Worm (Caenorhabditis elegans): Measurements from ENCODE around the gene clec-226.

Gene clec-226

ce11 chrV:13926398-13926797 is 20.4 kb upstream of the clec-226 start, which contains the start of gene srxa-12:
Gene srxa-12 (plus strand): TSS chrV:13926698.
- TF ChIP-seq blmp-1 (tag; optimal IDR thresholded peaks at IDR 0.05; ENCODE audit: insufficient read depth) (no peak), zag-1 (tag; optimal IDR thresholded peaks at IDR 0.05) (no peak), F13H6.1 (tag; optimal IDR thresholded peaks at IDR 0.05) (no peak), egl-27 (tag; optimal IDR thresholded peaks at IDR 0.05) (no peak), ZK546.5 (tag; optimal IDR thresholded peaks at IDR 0.05) (no peak), unc-55 (GFP tag; optimal IDR thresholded peaks at IDR 0.05) (no peak), crh-2 (tag; optimal IDR thresholded peaks at IDR 0.05) (no peak), nhr-11 (tag; optimal IDR thresholded peaks at IDR 0.05) (no peak), nhr-129 (tag; optimal IDR thresholded peaks at IDR 0.05) (no peak), R02D3.7 (tag; optimal IDR thresholded peaks at IDR 0.05) (no peak), gmeb-1 (tag; optimal IDR thresholded peaks at IDR 0.05) (no peak), sma-3 (GFP tag; optimal IDR thresholded peaks at IDR 0.05) (no peak), mbf-1 (tag; optimal IDR thresholded peaks at IDR 0.05) (no peak), lin-13 (GFP tag; optimal IDR thresholded peaks at IDR 0.05) (no peak), C34F6.9 (tag; optimal IDR thresholded peaks at IDR 0.05) (no peak), aly-2 (tag; optimal IDR thresholded peaks at IDR 0.05) (no peak), nhr-77 (tag; optimal IDR thresholded peaks at IDR 0.05) (no peak), nhr-25 (tag; optimal IDR thresholded peaks at IDR 0.05) (no peak), nhr-237 (tag; optimal IDR thresholded peaks at IDR 0.05) (no peak), nhr-6 (tag; optimal IDR thresholded peaks at IDR 0.05) (no peak)

DNA sequence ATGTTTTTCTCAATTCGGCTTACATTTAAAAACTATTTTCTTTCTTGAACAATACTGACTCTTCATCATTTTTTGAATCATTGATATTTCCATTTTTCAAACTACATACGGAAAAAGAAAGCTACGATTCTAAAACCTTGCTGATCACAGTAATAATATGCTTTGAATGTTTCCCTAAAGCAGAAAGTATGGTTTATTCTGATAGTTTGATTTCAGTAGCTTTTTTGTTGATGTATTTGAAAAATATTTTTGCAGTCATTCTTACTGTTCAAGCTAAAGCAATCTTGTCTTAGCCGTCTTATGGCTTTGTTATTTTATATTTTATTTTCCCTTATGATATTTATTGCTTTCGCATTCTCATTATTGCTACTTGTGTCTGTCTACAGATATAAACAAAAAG is 17.3 kb upstream of the clec-226 start, which contains the start of gene srxa-13:
Gene srxa-13 (plus strand): TSS at position 301 of the 400 bp plus-strand sequence.
- TF ChIP-seq nhr-129 (tag; optimal IDR thresholded peaks at IDR 0.05) (no peak), nhr-77 (tag; optimal IDR thresholded peaks at IDR 0.05) (no peak), sma-3 (GFP tag; optimal IDR thresholded peaks at IDR 0.05) (no peak), mdl-1 (tag; optimal IDR thresholded peaks at IDR 0.05) (no peak)

DNA sequence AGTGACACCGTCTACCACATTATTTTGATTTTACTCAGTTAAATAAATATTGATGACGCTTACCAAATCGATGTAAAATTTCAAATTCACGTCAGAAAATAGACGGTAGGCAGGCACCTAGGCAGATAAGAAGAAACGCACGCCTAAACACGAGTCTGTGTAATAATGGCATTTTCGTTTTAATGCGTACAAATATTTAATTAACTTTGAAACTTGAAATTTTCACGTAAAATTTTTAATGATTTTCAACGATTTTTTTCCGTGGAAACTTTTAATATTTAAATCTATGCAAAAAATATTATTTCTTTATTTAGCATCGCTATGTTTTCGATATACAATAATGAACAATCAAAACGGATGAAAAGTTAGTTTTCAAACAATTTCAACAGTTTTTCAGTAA is 15.5 kb upstream of the clec-226 start, which contains the start of gene C06B3.16:
Gene C06B3.16 (plus strand): TSS at position 301 of the 400 bp plus-strand sequence.
- TF ChIP-seq sem-4 (tag; optimal IDR thresholded peaks at IDR 0.05): no peak
- TF ChIP-seq alr-1 (tag; optimal IDR thresholded peaks at IDR 0.05): no peak
- TF ChIP-seq C34F6.9 (tag; optimal IDR thresholded peaks at IDR 0.05): no peak
- TF ChIP-seq nhr-237 (tag; optimal IDR thresholded peaks at IDR 0.05): no peak
- TF ChIP-seq mdl-1 (tag; optimal IDR thresholded peaks at IDR 0.05): no peak
- no peak for TF ChIP-seq R02D3.7 (tag; optimal IDR thresholded peaks at IDR 0.05)
- no peak for TF ChIP-seq skn-1 (tag; optimal IDR thresholded peaks at IDR 0.05)
- TF ChIP-seq nhr-77 (tag; optimal IDR thresholded peaks at IDR 0.05): no peak
- TF ChIP-seq dmd-4 (tag; optimal IDR thresholded peaks at IDR 0.05): no peak
- no peak for TF ChIP-seq nhr-12 (tag; optimal IDR thresholded peaks at IDR 0.05)
- no peak for TF ChIP-seq ZK546.5 (tag; optimal IDR thresholded peaks at IDR 0.05)
- TF ChIP-seq nhr-25 (tag; optimal IDR thresholded peaks at IDR 0.05): no peak
- no peak for TF ChIP-seq lin-11 (tag; optimal IDR thresholded peaks at IDR 0.05)
- no peak for TF ChIP-seq elt-3 (tag; optimal IDR thresholded peaks at IDR 0.05)
- no peak for TF ChIP-seq unc-39 (tag; optimal IDR thresholded peaks at IDR 0.05)
- TF ChIP-seq snpc-4 (tag; optimal IDR thresholded peaks at IDR 0.05): no peak

- no peak for TF ChIP-seq nhr-21 (tag; optimal IDR thresholded peaks at IDR 0.05)
- TF ChIP-seq gmeb-1 (tag; optimal IDR thresholded peaks at IDR 0.05): no peak
These were observed 14.8 kb upstream of the clec-226 start for ce11 chrV:13931952-13932351.

- TF ChIP-seq nhr-77 (tag; optimal IDR thresholded peaks at IDR 0.05): no peak
- TF ChIP-seq mdl-1 (tag; optimal IDR thresholded peaks at IDR 0.05): no peak
- TF ChIP-seq skn-1 (tag; optimal IDR thresholded peaks at IDR 0.05): no peak
- TF ChIP-seq fos-1 (tag; optimal IDR thresholded peaks at IDR 0.05): no peak
- no peak for TF ChIP-seq ceh-16 (tag; optimal IDR thresholded peaks at IDR 0.05)
- no peak for TF ChIP-seq aly-2 (tag; optimal IDR thresholded peaks at IDR 0.05)
- TF ChIP-seq nhr-11 (tag; optimal IDR thresholded peaks at IDR 0.05): no peak
- no peak for TF ChIP-seq nhr-237 (tag; optimal IDR thresholded peaks at IDR 0.05)
- TF ChIP-seq zag-1 (tag; optimal IDR thresholded peaks at IDR 0.05): no peak
- no peak for TF ChIP-seq mbf-1 (tag; optimal IDR thresholded peaks at IDR 0.05)
These were observed 12.2 kb upstream of the clec-226 start, which contains the start of gene R10D12.1 for ce11 chrV:13934545-13934944. Gene R10D12.1 (minus strand): TSS chrV:13934645.

ce11 chrV:13935423-13935822 is 11.3 kb upstream of the clec-226 start:
- no peak for TF ChIP-seq nhr-237 (tag; optimal IDR thresholded peaks at IDR 0.05)
- no peak for TF ChIP-seq alr-1 (tag; optimal IDR thresholded peaks at IDR 0.05)
- no peak for TF ChIP-seq nhr-12 (tag; optimal IDR thresholded peaks at IDR 0.05)
- TF ChIP-seq unc-62 (GFP tag; optimal IDR thresholded peaks at IDR 0.05): no peak
- no peak for TF ChIP-seq nhr-25 (tag; optimal IDR thresholded peaks at IDR 0.05)
- no peak for TF ChIP-seq C34F6.9 (tag; optimal IDR thresholded peaks at IDR 0.05)
- no peak for TF ChIP-seq ceh-16 (tag; optimal IDR thresholded peaks at IDR 0.05)
- no peak for TF ChIP-seq fos-1 (tag; optimal IDR thresholded peaks at IDR 0.05)
- TF ChIP-seq elt-1 (tag; optimal IDR thresholded peaks at IDR 0.05): no peak
- no peak for TF ChIP-seq mbf-1 (tag; optimal IDR thresholded peaks at IDR 0.05)
- TF ChIP-seq ama-1 (optimal IDR thresholded peaks at IDR 0.05): no peak
- TF ChIP-seq sma-9 (GFP tag; optimal IDR thresholded peaks at IDR 0.05): no peak
- no peak for TF ChIP-seq sma-9 (tag; optimal IDR thresholded peaks at IDR 0.05)
- TF ChIP-seq peb-1 (tag; optimal IDR thresholded peaks at IDR 0.05): no peak
- no peak for TF ChIP-seq lin-11 (tag; optimal IDR thresholded peaks at IDR 0.05)
- TF ChIP-seq dmd-4 (tag; optimal IDR thresholded peaks at IDR 0.05): no peak
